Worm (Caenorhabditis elegans) whole organism, late embryonic: ENCODE results near the gene pax-1.

ENCODE experiments used
- C38D4.7 ChIP-seq: fragments of 200-800 bp; sonication (Bioruptor generic); optimal IDR thresholded peaks from 2 replicates; lab custom pipeline; 2018; ENCODE audit warnings: mild to moderate bottlenecking, missing genetic modification characterization, moderate library complexity, missing compliant biosample characterization
- F13H6.1 ChIP-seq: sonication (generic microtip); optimal IDR thresholded peaks from 2 replicates; lab custom pipeline; 2016; ENCODE audit warnings: missing genetic modification characterization, missing compliant biosample characterization
- K09A11.1 ChIP-seq: sonication (generic microtip); optimal IDR thresholded peaks from 2 replicates; lab custom pipeline; 2017; ENCODE audit warnings: antibody characterized with exemption, mild to moderate bottlenecking, missing genetic modification characterization, missing compliant biosample characterization; ENCODE audit not compliant: insufficient read depth
- T23F11.4 ChIP-seq: fragments of 200-800 bp; sonication (Bioruptor generic); optimal IDR thresholded peaks from 2 replicates; lab custom pipeline; 2018; ENCODE audit warnings: mild to moderate bottlenecking, missing genetic modification characterization, missing compliant biosample characterization
- Y22D7AL.16 ChIP-seq: sonication (generic microtip); optimal IDR thresholded peaks from 2 replicates; lab custom pipeline; 2016; ENCODE audit warnings: missing genetic modification characterization, missing compliant biosample characterization
- ceh-19 ChIP-seq: fragments of 200-800 bp; sonication (Bioruptor generic); optimal IDR thresholded peaks from 2 replicates; lab custom pipeline; 2018; ENCODE audit warnings: mild to moderate bottlenecking, missing genetic modification characterization, missing compliant biosample characterization
- ceh-2 ChIP-seq: sonication (generic microtip); optimal IDR thresholded peaks from 2 replicates; lab custom pipeline; 2016; ENCODE audit warnings: missing genotype, missing genetic modification characterization, missing compliant biosample characterization
- ceh-34 ChIP-seq: sonication (generic microtip); optimal IDR thresholded peaks from 2 replicates; lab custom pipeline; 2016; ENCODE audit warnings: mild to moderate bottlenecking, missing genetic modification characterization, missing compliant biosample characterization
- ceh-6 ChIP-seq: fragments of 200-800 bp; sonication (Bioruptor generic); optimal IDR thresholded peaks from 2 replicates; lab custom pipeline; 2018; ENCODE audit warnings: mild to moderate bottlenecking, missing genetic modification characterization, missing compliant biosample characterization
- dmd-4 ChIP-seq: sonication (generic microtip); optimal IDR thresholded peaks from 2 replicates; lab custom pipeline; 2016; ENCODE audit warnings: borderline replicate concordance, missing genetic modification characterization, missing compliant biosample characterization
- dve-1 ChIP-seq: sonication (generic microtip); optimal IDR thresholded peaks from 2 replicates; lab custom pipeline; 2017; ENCODE audit warnings: antibody characterized with exemption, mild to moderate bottlenecking, missing genetic modification characterization, missing compliant biosample characterization
- elt-2 ChIP-seq: sonication (generic microtip); optimal IDR thresholded peaks from 2 replicates; lab custom pipeline; 2016; ENCODE audit warnings: missing genetic modification reagents, missing genetic modification characterization, missing compliant biosample characterization
- fax-1 ChIP-seq: sonication (generic microtip); optimal IDR thresholded peaks from 2 replicates; lab custom pipeline; 2016; ENCODE audit warnings: missing genotype, missing genetic modification characterization, missing compliant biosample characterization
- fkh-10 ChIP-seq: fragments of 150-350 bp; optimal IDR thresholded peaks from 2 replicates; lab custom pipeline; 2014; ENCODE audit warnings: missing biosample characterization, missing genetic modification reagents, missing genetic modification characterization
- gmeb-2 ChIP-seq: sonication (generic microtip); optimal IDR thresholded peaks from 2 replicates; lab custom pipeline; 2016; ENCODE audit warnings: missing genetic modification characterization, inconsistent platforms, missing compliant biosample characterization
- hlh-13 ChIP-seq: fragments of 200-800 bp; sonication (Bioruptor generic); optimal IDR thresholded peaks from 2 replicates; lab custom pipeline; 2018; ENCODE audit warnings: mild to moderate bottlenecking, missing genetic modification characterization, missing compliant biosample characterization
- hlh-15 ChIP-seq: sonication (generic microtip); optimal IDR thresholded peaks from 2 replicates; lab custom pipeline; 2016; ENCODE audit warnings: missing genetic modification characterization, missing compliant biosample characterization
- hlh-30 ChIP-seq: sonication (generic microtip); optimal IDR thresholded peaks from 2 replicates; lab custom pipeline; 2017; ENCODE audit warnings: antibody characterized with exemption, missing genetic modification characterization, missing compliant biosample characterization; ENCODE audit not compliant: insufficient read depth
- hlh-6 ChIP-seq: sonication (generic microtip); optimal IDR thresholded peaks from 2 replicates; lab custom pipeline; 2016; ENCODE audit warnings: missing genotype, missing genetic modification characterization, missing compliant biosample characterization
- lim-6 ChIP-seq: sonication (generic microtip); optimal IDR thresholded peaks from 2 replicates; lab custom pipeline; 2016; ENCODE audit warnings: missing genetic modification characterization, missing compliant biosample characterization
- odd-2 ChIP-seq: sonication (generic microtip); optimal IDR thresholded peaks from 2 replicates; lab custom pipeline; 2017; ENCODE audit warnings: antibody characterized with exemption, mild to moderate bottlenecking, missing genetic modification characterization, missing compliant biosample characterization
- pag-3 ChIP-seq: sonication (generic microtip); optimal IDR thresholded peaks from 2 replicates; lab custom pipeline; 2016; ENCODE audit warnings: missing compliant biosample characterization, missing genetic modification characterization, borderline replicate concordance
- pax-1 ChIP-seq: fragments of 150-350 bp; optimal IDR thresholded peaks from 2 replicates; lab custom pipeline; 2014; ENCODE audit warnings: missing biosample characterization, missing genetic modification characterization
- pha-4 ChIP-seq: fragments of 150-350 bp; optimal IDR thresholded peaks from 2 replicates; lab custom pipeline; 2018; ENCODE audit warnings: missing biosample characterization, missing genetic modification reagents, missing genetic modification characterization
- pqm-1 ChIP-seq: sonication (generic microtip); optimal IDR thresholded peaks from 2 replicates; lab custom pipeline; 2016; ENCODE audit warnings: missing genetic modification characterization, missing compliant biosample characterization
- ref-2 ChIP-seq: sonication (generic microtip); optimal IDR thresholded peaks from 2 replicates; lab custom pipeline; 2016; ENCODE audit warnings: missing genetic modification characterization, missing compliant biosample characterization
- sdc-2 ChIP-seq: sonication (generic microtip); optimal IDR thresholded peaks from 2 replicates; lab custom pipeline; 2016; ENCODE audit warnings: missing genotype, missing genetic modification characterization, missing compliant biosample characterization
- sox-4 ChIP-seq: sonication (generic microtip); optimal IDR thresholded peaks from 2 replicates; lab custom pipeline; 2017; ENCODE audit warnings: mild to moderate bottlenecking, missing genetic modification characterization, inconsistent platforms, missing compliant biosample characterization
- syd-9 ChIP-seq: sonication (generic microtip); optimal IDR thresholded peaks from 2 replicates; lab custom pipeline; 2016; ENCODE audit warnings: mild to moderate bottlenecking, missing genetic modification characterization, moderate library complexity, missing compliant biosample characterization
- tbx-2 ChIP-seq: sonication (generic microtip); optimal IDR thresholded peaks from 2 replicates; lab custom pipeline; 2016; ENCODE audit warnings: missing genetic modification characterization, missing compliant biosample characterization
- tbx-7 ChIP-seq: sonication (generic microtip); optimal IDR thresholded peaks from 2 replicates; lab custom pipeline; 2016; ENCODE audit warnings: missing genotype, missing genetic modification characterization, missing compliant biosample characterization
- ttx-3 ChIP-seq: sonication (generic microtip); optimal IDR thresholded peaks from 2 replicates; lab custom pipeline; 2016; ENCODE audit warnings: missing genetic modification reagents, missing genetic modification characterization, missing compliant biosample characterization
- unc-42 ChIP-seq: sonication (generic microtip); optimal IDR thresholded peaks from 2 replicates; lab custom pipeline; 2016; ENCODE audit warnings: missing genotype, missing genetic modification characterization, missing compliant biosample characterization
- unc-55 ChIP-seq: sonication (generic microtip); optimal IDR thresholded peaks from 2 replicates; lab custom pipeline; 2017; ENCODE audit warnings: missing biosample characterization, missing genetic modification reagents, missing genetic modification characterization
- zip-5 ChIP-seq: sonication (generic microtip); optimal IDR thresholded peaks from 2 replicates; lab custom pipeline; 2016; ENCODE audit warnings: missing genetic modification characterization, missing compliant biosample characterization
- ztf-16 ChIP-seq: sonication (generic microtip); optimal IDR thresholded peaks from 2 replicates; lab custom pipeline; 2017; ENCODE audit warnings: missing genetic modification characterization, missing compliant biosample characterization

Gene pax-1

DNA sequence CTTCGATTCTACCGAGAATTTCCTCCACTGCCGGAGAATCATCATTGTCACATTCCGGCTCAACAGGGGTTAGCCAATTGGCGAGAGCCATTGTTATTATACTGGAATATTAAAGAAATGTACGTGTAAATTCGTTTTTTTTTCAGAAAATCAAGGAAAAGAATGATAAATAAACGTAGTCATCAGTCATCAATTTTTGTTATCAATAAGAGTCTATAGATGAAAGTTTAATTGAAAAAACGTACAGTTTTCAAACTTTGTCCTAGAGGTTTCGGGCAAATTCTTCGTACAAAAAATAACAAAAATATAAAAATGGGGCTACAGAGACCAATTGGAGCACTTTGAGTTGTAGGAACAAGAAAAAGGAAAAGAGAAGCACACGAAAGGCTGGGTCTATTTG is 25.7 kb upstream of the pax-1 start, which contains the start of gene F20D6.11:
F20D6.11 (minus strand) TSS at position 101 of the 400 bp plus-strand sequence.
- TF ChIP-seq hlh-13 (GFP tag; lab: Kevin White, UChicago) = no peak
- TF ChIP-seq lim-6 = no peak
- no peak for TF ChIP-seq elt-2 (tag; lab: Kevin White, UChicago)
- TF ChIP-seq unc-42 = no peak

- TF ChIP-seq syd-9 (no peak), hlh-6 (tag; lab: Kevin White, UChicago) (no peak), K09A11.1 (tag; lab: Kevin White, UChicago) (no peak), zip-5 (tag; lab: Kevin White, UChicago) (no peak), gmeb-2 (tag; lab: Kevin White, UChicago) (no peak), C38D4.7 (GFP tag; lab: Kevin White, UChicago) (no peak), ceh-2 (no peak), odd-2 (tag; lab: Kevin White, UChicago) (no peak), ztf-16 (tag; lab: Kevin White, UChicago) (no peak), sox-4 (tag; lab: Kevin White, UChicago) (no peak), ttx-3 (tag; lab: Kevin White, UChicago) (no peak), pqm-1 (tag; lab: Kevin White, UChicago) (no peak), dve-1 (tag; lab: Kevin White, UChicago) (no peak), Y22D7AL.16 (tag; lab: Kevin White, UChicago) (no peak), ceh-34 (tag; lab: Kevin White, UChicago) (no peak), tbx-2 (tag; lab: Kevin White, UChicago) (no peak), hlh-15 (tag; lab: Kevin White, UChicago) (no peak), ceh-6 (GFP tag; lab: Kevin White, UChicago) (no peak), pax-1 (tag; lab: Kevin White, UChicago) (no peak)
Measured at ce11 chrV:8201229-8201858, 23.4 kb upstream of the pax-1 start, which contains the start of gene cri-2. Gene cri-2 (plus strand): TSS chrV:8201808.

DNA sequence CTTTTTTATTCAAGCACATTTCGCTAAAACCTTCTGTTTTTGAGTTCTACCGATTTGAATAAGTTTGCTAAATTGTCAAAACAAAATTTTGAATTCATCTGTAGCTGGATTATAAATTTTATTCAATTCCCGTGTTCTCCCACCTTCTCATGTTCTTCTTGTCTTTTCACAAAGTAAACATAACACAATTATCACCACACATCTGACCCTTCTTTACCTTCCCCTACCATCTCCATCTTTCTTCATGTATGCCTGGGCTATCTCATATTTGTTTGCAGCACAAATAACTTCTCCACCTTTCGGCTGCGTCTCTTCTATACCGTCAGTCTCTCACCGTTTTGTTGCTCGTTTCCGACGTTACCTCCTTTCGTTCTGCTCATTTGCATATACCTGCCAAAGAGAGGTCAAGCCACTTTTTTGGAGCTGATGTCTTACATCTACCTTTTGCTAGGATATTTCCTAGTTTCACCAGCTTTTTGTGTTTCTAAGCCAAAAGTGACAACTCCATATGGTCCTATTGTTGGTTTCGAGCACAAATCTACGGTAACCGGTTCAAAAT is 21.6 kb upstream of the pax-1 start, which contains the start of gene cest-17:
cest-17 (plus strand) TSS at position 248 of the 559 bp plus-strand sequence.
- no peak for TF ChIP-seq pag-3 (tag; lab: Kevin White, UChicago)
- TF ChIP-seq ztf-16 (tag; lab: Kevin White, UChicago) = no peak
- no peak for TF ChIP-seq T23F11.4 (GFP tag; lab: Kevin White, UChicago)
- no peak for TF ChIP-seq gmeb-2 (tag; lab: Kevin White, UChicago)
- TF ChIP-seq dmd-4 (tag; lab: Kevin White, UChicago) = no peak
- no peak for TF ChIP-seq hlh-15 (tag; lab: Kevin White, UChicago)
- peak; percentile 20 for TF ChIP-seq tbx-2 (tag; lab: Kevin White, UChicago)
- TF ChIP-seq fax-1 (tag; lab: Kevin White, UChicago) = no peak

DNA sequence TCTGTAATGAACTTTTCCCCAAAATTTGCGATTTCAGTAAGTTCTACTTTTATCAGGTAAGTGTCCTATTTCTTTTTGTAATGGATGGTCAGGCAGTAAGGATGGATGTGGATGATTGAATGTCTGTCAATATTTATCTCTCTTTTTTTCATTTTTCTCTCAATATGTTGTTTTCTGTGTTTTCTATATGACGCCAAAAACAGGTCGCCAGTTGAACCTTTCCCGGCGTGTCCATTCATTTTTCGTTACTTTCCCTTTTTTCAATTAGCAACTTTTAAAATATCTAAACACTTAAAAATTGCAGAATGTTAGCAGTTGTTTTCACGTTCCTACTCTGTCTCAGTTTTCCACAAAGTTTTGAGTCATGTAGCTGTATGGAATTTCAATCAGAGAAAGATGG is 17.8 kb upstream of the pax-1 start, which contains the start of gene timp-1:
timp-1 (plus strand) TSS at position 305 of the 400 bp plus-strand sequence.
- no peak for TF ChIP-seq unc-55 (GFP tag; lab: Kevin White, UChicago)

DNA sequence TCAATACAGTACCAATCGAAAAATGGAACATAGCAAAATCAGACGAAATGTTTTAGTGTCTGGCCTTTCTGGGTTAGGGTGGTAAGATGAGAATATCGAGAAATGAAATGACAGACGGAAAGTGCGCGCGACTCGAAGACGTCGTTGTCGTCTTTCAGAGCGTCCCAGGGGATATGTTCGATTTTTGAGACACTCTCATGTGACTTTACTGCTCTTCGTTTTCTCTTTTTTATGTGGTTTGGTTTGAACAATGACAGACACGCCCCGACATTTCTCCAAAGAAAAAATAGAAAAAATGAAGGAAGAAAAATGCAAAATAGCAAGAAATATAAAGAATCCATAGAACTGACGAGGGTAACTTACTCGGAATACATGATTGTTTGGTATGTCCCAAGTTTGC is 14.2 kb upstream of the pax-1 start:
- TF ChIP-seq tbx-7 (tag; lab: Kevin White, UChicago) (no peak), ceh-34 (tag; lab: Kevin White, UChicago) (no peak)
- TF ChIP-seq, all 69 proteins: peak for 0

DNA sequence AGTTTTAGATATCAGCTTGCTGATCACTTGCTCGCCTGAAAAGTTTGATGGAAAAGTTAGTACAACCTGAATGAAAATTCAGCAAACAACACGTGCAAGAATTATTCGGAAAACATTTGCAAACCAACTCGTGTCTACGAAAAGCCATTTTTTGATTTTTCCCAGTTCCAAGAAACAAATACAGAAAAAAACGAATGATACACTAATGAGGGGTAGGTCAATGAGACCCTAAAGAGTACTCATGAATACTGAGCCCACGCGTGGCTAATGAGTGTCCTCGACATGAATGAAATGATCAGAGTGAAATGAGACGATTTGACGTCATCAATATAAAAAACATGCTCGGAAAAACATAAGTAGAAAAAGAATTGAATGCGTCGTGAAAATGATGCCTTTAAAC is 12.7 kb upstream of the pax-1 start:
- TF ChIP-seq sdc-2 (tag; lab: Kevin White, UChicago) = no peak
- no peak for TF ChIP-seq ceh-6 (GFP tag; lab: Kevin White, UChicago)
- no peak for TF ChIP-seq hlh-30 (tag; lab: Kevin White, UChicago)
- no peak for TF ChIP-seq pha-4 (tag; lab: Kevin White, UChicago)
- TF ChIP-seq ref-2 = no peak
- no peak for TF ChIP-seq tbx-7 (tag; lab: Kevin White, UChicago)
- no peak for TF ChIP-seq fkh-10 (GFP tag; lab: Kevin White, UChicago)
- TF ChIP-seq sox-4 (tag; lab: Kevin White, UChicago) = no peak
- no peak for TF ChIP-seq ceh-19
- no peak for TF ChIP-seq ttx-3 (tag; lab: Kevin White, UChicago)
- no peak for TF ChIP-seq F13H6.1 (tag; lab: Kevin White, UChicago)
